Fruit fly (Drosophila melanogaster) whole organism, embryonic: ENCODE measurements around the gene CG8329.

Source experiments
- Adf1 ChIP-seq: fragments of 200-800 bp; sonication (Bioruptor generic); IDR thresholded peaks from 2 replicates; pipeline ENCODE4 v1.3.6; 2022; ENCODE audit warnings: missing biosample characterization, missing genetic modification characterization
- CG13775 ChIP-seq: fragments of 200-800 bp; sonication (Bioruptor generic); optimal IDR thresholded peaks from 3 replicates; lab custom pipeline; 2017; ENCODE audit warnings: missing biosample characterization, mild to moderate bottlenecking, missing genetic modification characterization
- CG13894 ChIP-seq: fragments of 200-800 bp; sonication (Bioruptor generic); optimal IDR thresholded peaks from 3 replicates; lab custom pipeline; 2018; ENCODE audit warnings: missing biosample characterization, mild to moderate bottlenecking, missing genetic modification characterization, moderate library complexity
- CG14014 ChIP-seq: fragments of 200-800 bp; sonication (Bioruptor generic); IDR thresholded peaks from 2 replicates; pipeline ENCODE4 v1.3.6; 2022; ENCODE audit warnings: missing biosample characterization, missing genetic modification characterization
- CG15073 ChIP-seq: fragments of 200-800 bp; sonication (Bioruptor generic); optimal IDR thresholded peaks from 2 replicates; lab custom pipeline; 2016; ENCODE audit warnings: missing biosample characterization, missing genetic modification characterization
- CG15269 ChIP-seq: fragments of 200-800 bp; sonication (Bioruptor generic); optimal IDR thresholded peaks from 2 replicates; lab custom pipeline; 2018; ENCODE audit warnings: missing biosample characterization, mild to moderate bottlenecking, missing genetic modification characterization, moderate library complexity
- CG15696 ChIP-seq: fragments of 200-800 bp; sonication (Bioruptor generic); optimal IDR thresholded peaks from 2 replicates; lab custom pipeline; 2019; ENCODE audit warnings: missing biosample characterization, mild to moderate bottlenecking, missing genetic modification characterization, moderate library complexity
- CG17829 ChIP-seq: fragments of 200-800 bp; optimal IDR thresholded peaks from 2 replicates; lab custom pipeline; 2019; ENCODE audit warnings: missing biosample characterization, mild to moderate bottlenecking, missing genetic modification characterization, moderate library complexity
- CG2199 ChIP-seq: fragments of 200-800 bp; sonication (Bioruptor generic); IDR thresholded peaks from 3 replicates; pipeline ENCODE4 v1.3.6; 2022; ENCODE audit warnings: missing biosample characterization, missing genetic modification characterization
- CG2678 ChIP-seq: fragments of 200-800 bp; sonication (Bioruptor generic); optimal IDR thresholded peaks from 3 replicates; lab custom pipeline; 2019; ENCODE audit warnings: missing biosample characterization, mild to moderate bottlenecking, missing genetic modification characterization, moderate library complexity
- CG30403 ChIP-seq: fragments of 200-800 bp; sonication (Bioruptor generic); optimal IDR thresholded peaks from 3 replicates; lab custom pipeline; 2016; ENCODE audit warnings: missing biosample characterization, missing genetic modification characterization
- CG3281 ChIP-seq: fragments of 200-800 bp; sonication (Bioruptor generic); optimal IDR thresholded peaks from 3 replicates; lab custom pipeline; 2017; ENCODE audit warnings: missing biosample characterization, mild to moderate bottlenecking, missing genetic modification characterization
- CG34422 ChIP-seq: fragments of 200-800 bp; sonication (Bioruptor generic); IDR thresholded peaks from 3 replicates; pipeline ENCODE4 v1.3.6; 2022; ENCODE audit warnings: missing biosample characterization, missing genetic modification characterization
- CG3847 ChIP-seq: fragments of 200-800 bp; sonication (Bioruptor generic); IDR thresholded peaks from 2 replicates; pipeline ENCODE4 v1.3.6; 2022; ENCODE audit warnings: missing biosample characterization, missing genetic modification characterization
- CG43689 ChIP-seq: fragments of 200-800 bp; sonication (Bioruptor generic); IDR thresholded peaks from 2 replicates; pipeline ENCODE4 v1.3.6; 2022; ENCODE audit warnings: missing biosample characterization, missing genetic modification characterization
- CG4707 ChIP-seq: fragments of 200-800 bp; sonication (Bioruptor generic); optimal IDR thresholded peaks from 2 replicates; lab custom pipeline; 2018; ENCODE audit warnings: missing biosample characterization, mild to moderate bottlenecking, missing genetic modification characterization, moderate library complexity
- CG6689 ChIP-seq: fragments of 200-800 bp; sonication (Bioruptor generic); IDR thresholded peaks from 2 replicates; pipeline ENCODE4 v1.3.6; 2022; ENCODE audit warnings: missing biosample characterization, missing genetic modification characterization
- CG7745 ChIP-seq: fragments of 200-800 bp; sonication (Bioruptor generic); optimal IDR thresholded peaks from 2 replicates; lab custom pipeline; 2018; ENCODE audit warnings: missing biosample characterization, mild to moderate bottlenecking, missing genetic modification characterization, moderate library complexity
- CG9727 ChIP-seq: fragments of 200-800 bp; sonication (Bioruptor generic); optimal IDR thresholded peaks from 3 replicates; lab custom pipeline; 2017; ENCODE audit warnings: missing biosample characterization, mild to moderate bottlenecking, missing genetic modification characterization
- D19B ChIP-seq: fragments of 200-800 bp; sonication (Bioruptor generic); optimal IDR thresholded peaks from 2 replicates; lab custom pipeline; 2017; ENCODE audit warnings: missing biosample characterization, mild to moderate bottlenecking, missing genetic modification characterization
- Drgx ChIP-seq: fragments of 200-800 bp; sonication (Bioruptor generic); IDR thresholded peaks from 2 replicates; pipeline ENCODE4 v1.3.6; 2022; ENCODE audit warnings: missing biosample characterization, missing genetic modification characterization
- Fer1 ChIP-seq: fragments of 200-800 bp; sonication (Bioruptor generic); optimal IDR thresholded peaks from 2 replicates; lab custom pipeline; 2017; ENCODE audit warnings: missing biosample characterization, mild to moderate bottlenecking, missing genetic modification characterization
- NFAT ChIP-seq: fragments of 200-800 bp; sonication (Bioruptor generic); IDR thresholded peaks from 2 replicates; pipeline ENCODE4 v1.3.6; 2022; ENCODE audit warnings: missing biosample characterization, missing genetic modification characterization
- PHDP ChIP-seq: fragments of 200-800 bp; sonication (Bioruptor generic); optimal IDR thresholded peaks from 3 replicates; lab custom pipeline; 2018; ENCODE audit warnings: missing biosample characterization, mild to moderate bottlenecking, missing genetic modification characterization, moderate library complexity
- Pdp1 ChIP-seq, 2 experiments: fragments of 200-800 bp; sonication (Bioruptor generic); optimal IDR thresholded peaks; 3 replicates each; lab custom pipeline; 2016; ENCODE audit warnings: missing biosample characterization in 2 of 2, missing genetic modification characterization in 2 of 2, mild to moderate bottlenecking in 1 of 2, moderate library complexity in 1 of 2
- Rx ChIP-seq: fragments of 200-800 bp; sonication (Bioruptor generic); IDR thresholded peaks from 2 replicates; pipeline ENCODE4 v1.3.6; 2022; ENCODE audit warnings: missing biosample characterization, missing genetic modification characterization
- abd-A ChIP-seq: fragments of 200-800 bp; sonication (Bioruptor generic); optimal IDR thresholded peaks from 3 replicates; lab custom pipeline; 2019; ENCODE audit warnings: missing biosample characterization, mild to moderate bottlenecking, missing genetic modification characterization, moderate library complexity
- ase ChIP-seq: fragments of 200-800 bp; sonication (Bioruptor generic); IDR thresholded peaks from 3 replicates; pipeline ENCODE4 v1.3.6; 2022; ENCODE audit warnings: missing biosample characterization, missing genetic modification characterization
- chinmo ChIP-seq: fragments of 200-800 bp; sonication (Bioruptor generic); IDR thresholded peaks from 4 replicates; pipeline ENCODE4 v1.3.6; 2022; ENCODE audit warnings: missing biosample characterization, missing genetic modification characterization; ENCODE audit not compliant: partially characterized antibody
- emc ChIP-seq: fragments of 200-800 bp; sonication (Bioruptor generic); optimal IDR thresholded peaks from 2 replicates; lab custom pipeline; 2016; ENCODE audit warnings: missing biosample characterization, missing genetic modification characterization
- esg ChIP-seq: fragments of 200-800 bp; sonication (Bioruptor generic); conservative IDR thresholded peaks from 2 replicates; pipeline ENCODE4 v1.3.6; 2022; ENCODE audit warnings: missing biosample characterization, missing genetic modification characterization
- fru ChIP-seq: fragments of >200 bp; optimal IDR thresholded peaks from 2 replicates; lab custom pipeline; 2017
- gem ChIP-seq: fragments of 200-800 bp; sonication (Bioruptor generic); optimal IDR thresholded peaks from 2 replicates; lab custom pipeline; 2019; ENCODE audit warnings: missing biosample characterization, mild to moderate bottlenecking, missing genetic modification characterization, moderate library complexity
- h ChIP-seq: fragments of >200 bp; optimal IDR thresholded peaks from 2 replicates; lab custom pipeline; 2017
- knrl ChIP-seq: fragments of 200-800 bp; sonication (Bioruptor generic); IDR thresholded peaks from 3 replicates; pipeline ENCODE4 v1.3.6; 2022; ENCODE audit warnings: missing biosample characterization, missing genetic modification characterization; ENCODE audit not compliant: partially characterized antibody
- lmd ChIP-seq: fragments of 200-800 bp; sonication (Bioruptor generic); IDR thresholded peaks from 2 replicates; pipeline ENCODE4 v1.3.6; 2022; ENCODE audit warnings: missing biosample characterization, missing genetic modification characterization
- luna ChIP-seq: fragments of 200-800 bp; sonication (Bioruptor generic); optimal IDR thresholded peaks from 2 replicates; lab custom pipeline; 2016; ENCODE audit warnings: missing biosample characterization, missing genetic modification characterization
- pfk ChIP-seq: fragments of 200-800 bp; sonication (Bioruptor generic); optimal IDR thresholded peaks from 2 replicates; lab custom pipeline; 2018; ENCODE audit warnings: missing biosample characterization, mild to moderate bottlenecking, missing genetic modification characterization, moderate library complexity
- prd ChIP-seq, 3 experiments: fragments of >200 bp in 2 of 3; fragments of 200-800 bp in 1 of 3; sonication (Bioruptor generic) in 1 of 3; optimal IDR thresholded peaks in 2 of 3; IDR thresholded peaks in 1 of 3; 2 replicates in 2 of 3; 3 replicates in 1 of 3; pipeline versions ENCODE4 v1.3.6 to Lab custom; 2017 to 2022; ENCODE audit warnings: missing biosample characterization in 1 of 3, missing genetic modification characterization in 1 of 3
- rib ChIP-seq: fragments of 200-800 bp; sonication (Bioruptor generic); IDR thresholded peaks from 2 replicates; pipeline ENCODE4 v1.3.6; 2022; ENCODE audit warnings: missing biosample characterization, missing genetic modification characterization
- scrt ChIP-seq: fragments of 200-800 bp; sonication (Bioruptor generic); optimal IDR thresholded peaks from 2 replicates; lab custom pipeline; 2018; ENCODE audit warnings: missing biosample characterization, mild to moderate bottlenecking, missing genetic modification characterization, moderate library complexity
- sim ChIP-seq: fragments of 200-800 bp; sonication (Bioruptor generic); IDR thresholded peaks from 2 replicates; pipeline ENCODE4 v1.3.6; 2022; ENCODE audit warnings: missing biosample characterization, missing genetic modification characterization
- sima ChIP-seq: fragments of 200-800 bp; sonication (Bioruptor generic); optimal IDR thresholded peaks from 2 replicates; lab custom pipeline; 2016; ENCODE audit warnings: missing biosample characterization, missing genetic modification characterization
- sr ChIP-seq: fragments of 200-800 bp; sonication (Bioruptor generic); IDR thresholded peaks from 3 replicates; pipeline ENCODE4 v1.3.6; 2022; ENCODE audit warnings: missing biosample characterization, missing genetic modification characterization
- ssp ChIP-seq: fragments of 200-800 bp; sonication (Bioruptor generic); IDR thresholded peaks from 2 replicates; pipeline ENCODE4 v1.3.6; 2022; ENCODE audit warnings: missing biosample characterization, missing genetic modification characterization
- twi ChIP-seq: fragments of 200-800 bp; optimal IDR thresholded peaks from 2 replicates; lab custom pipeline; 2019; ENCODE audit warnings: missing biosample characterization, mild to moderate bottlenecking, missing genetic modification characterization, moderate library complexity
- zen ChIP-seq: fragments of 200-800 bp; sonication (Bioruptor generic); optimal IDR thresholded peaks from 3 replicates; lab custom pipeline; 2018; ENCODE audit warnings: missing biosample characterization, mild to moderate bottlenecking, missing genetic modification characterization, moderate library complexity

The CG8329 gene

DNA sequence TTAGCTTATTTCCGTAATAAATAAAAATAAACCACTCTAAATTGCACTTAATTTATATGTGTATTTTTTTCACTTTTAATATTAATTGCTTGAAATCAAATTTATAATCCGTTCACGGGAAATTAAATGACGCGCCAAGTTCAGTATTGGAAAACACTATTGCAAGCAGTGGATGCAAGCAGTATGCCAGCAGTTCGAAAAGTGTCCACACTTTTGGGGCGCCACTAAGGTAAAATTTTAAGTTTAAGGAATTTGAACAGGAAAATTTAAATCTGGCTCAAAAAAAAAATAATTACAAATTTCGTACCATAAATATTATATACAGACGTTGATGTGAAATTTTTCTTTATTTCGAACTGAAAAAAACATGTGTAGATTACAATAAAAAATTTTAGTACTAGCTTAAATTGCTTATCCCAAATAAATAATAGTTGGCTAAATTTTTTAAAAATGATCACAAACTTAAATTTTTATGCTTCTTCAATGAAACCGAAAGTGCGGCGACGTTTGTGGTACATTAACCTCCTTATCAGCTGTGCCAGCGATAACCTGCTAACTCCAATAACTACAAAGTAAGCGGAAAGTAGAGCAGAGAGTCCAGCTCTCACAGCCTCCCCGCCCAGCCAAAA, 23.8 kb upstream of the CG8329 start (continued):
- TF ChIP-seq esg (no peak), rib (GFP tag; lab: Robert Waterston, UW) (no peak; the same call in 1 of the 2 replicates), scrt (GFP tag; lab: Kevin White, UChicago) (no peak)

DNA sequence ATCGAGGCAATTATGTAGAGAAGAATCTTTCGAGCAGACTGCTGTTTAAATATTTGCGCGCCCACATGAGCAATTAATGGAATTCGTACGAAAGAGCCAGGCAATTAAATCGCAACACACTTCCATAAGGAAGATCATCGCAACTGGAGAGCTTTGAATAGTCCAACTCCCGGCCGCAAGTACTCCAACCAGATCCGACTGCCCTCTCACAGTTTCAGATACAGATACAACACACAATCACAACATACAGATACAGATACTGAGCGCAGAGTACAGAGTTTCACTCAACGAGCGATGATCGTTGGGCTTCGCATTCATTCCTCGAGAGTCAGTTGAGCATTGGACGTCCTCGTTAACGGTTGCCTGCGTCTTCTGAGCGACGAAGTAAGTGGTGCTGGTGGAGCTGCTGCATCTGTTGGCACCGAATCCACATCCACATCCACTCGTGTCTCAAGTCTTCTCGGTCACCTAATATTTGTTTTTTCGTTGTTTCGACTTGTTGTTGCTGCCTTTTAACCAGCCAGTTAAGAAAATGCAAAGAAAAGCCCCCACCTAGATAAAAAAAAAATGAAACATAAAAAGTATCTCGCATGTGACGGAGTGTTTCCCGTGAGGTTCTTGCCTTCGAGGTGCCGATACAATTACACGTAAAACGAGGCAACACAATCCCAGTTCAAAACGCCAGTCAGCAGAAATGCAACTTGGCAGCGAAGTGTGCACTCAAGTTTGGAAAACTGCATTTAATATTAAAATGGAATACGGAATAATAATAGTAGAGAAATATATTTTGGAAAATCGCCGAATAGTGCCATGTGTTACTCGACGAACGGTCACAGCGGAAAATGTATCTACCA, 23.1 kb upstream of the CG8329 start, which contains the start of gene LanB2:
TSS of gene LanB2 (plus strand) at position 326 of the 854 bp plus-strand sequence.
- TF ChIP-seq prd (optimal IDR thresholded peaks at IDR 0.05; lab: Kevin White, UChicago) (no peak), prd (GFP tag; IDR thresholded peaks at IDR 0.05; lab: Robert Waterston, UW) (no peak), Adf1 (no peak; the same call in 1 of the 2 replicates), CG34422 (GFP tag; lab: Robert Waterston, UW) (no peak), knrl (no peak), Fer1 (GFP tag; lab: Kevin White, UChicago) (peak; percentile 44), D19B (GFP tag; lab: Kevin White, UChicago) (no peak), abd-A (peak; percentile 41), CG30403 (no peak), emc (GFP tag; lab: Kevin White, UChicago) (no peak), CG13894 (tag; lab: Kevin White, UChicago) (no peak), NFAT (GFP tag; lab: Robert Waterston, UW) (no peak), CG2678 (tag; lab: Kevin White, UChicago) (peak; percentile 15), fru (lab: Kevin White, UChicago) (no peak), chinmo (GFP tag; lab: Robert Waterston, UW) (peak; percentile 63; the same call in 1 of the 4 replicates), PHDP (tag; lab: Kevin White, UChicago) (peak; percentile 24), Rx (GFP tag; lab: Robert Waterston, UW) (no peak), twi (no peak), sim (GFP tag; lab: Robert Waterston, UW) (0 out of 2 replicates have a peak, but pooled peaks have one; percentile 15), CG4707 (GFP tag; lab: Kevin White, UChicago) (no peak), luna (GFP tag; lab: Kevin White, UChicago) (no peak), lmd (GFP tag; lab: Robert Waterston, UW) (no peak), ssp (no peak), CG15696 (no peak), CG3847 (GFP tag; lab: Robert Waterston, UW) (no peak), CG6689 (GFP tag; lab: Robert Waterston, UW) (no peak), CG7745 (tag; lab: Kevin White, UChicago) (no peak), CG15269 (tag; lab: Kevin White, UChicago) (no peak), ase (GFP tag; lab: Robert Waterston, UW) (no peak), pfk (GFP tag; lab: Kevin White, UChicago) (no peak), sr (GFP tag; lab: Robert Waterston, UW) (no peak), CG3281 (GFP tag; lab: Kevin White, UChicago) (peak; percentile 41), zen (tag; lab: Kevin White, UChicago) (no peak), CG9727 (GFP tag; lab: Kevin White, UChicago) (peak; percentile 6), CG2199 (GFP tag; lab: Robert Waterston, UW) (peak; percentile 52; the same call in 1 of the 3 replicates), Pdp1 (GFP tag; optimal IDR thresholded peaks at IDR 0.05; lab: Kevin White, UChicago) (no peak), CG14014 (GFP tag; lab: Robert Waterston, UW) (0 out of 2 replicates have a peak, but pooled peaks have one; percentile 18), sima (no peak), CG13775 (GFP tag; lab: Kevin White, UChicago) (no peak), h (no peak), CG17829 (tag; lab: Kevin White, UChicago) (peak; percentile 37), gem (tag; lab: Kevin White, UChicago) (no peak), CG15073 (GFP tag; lab: Kevin White, UChicago) (no peak), Drgx (GFP tag; lab: Robert Waterston, UW) (0 out of 2 replicates have a peak, but pooled peaks have one; percentile 13), CG43689 (GFP tag; lab: Robert Waterston, UW) (no peak)
